Worm (Caenorhabditis elegans): ENCODE data around the gene hlh-32.

DNA sequence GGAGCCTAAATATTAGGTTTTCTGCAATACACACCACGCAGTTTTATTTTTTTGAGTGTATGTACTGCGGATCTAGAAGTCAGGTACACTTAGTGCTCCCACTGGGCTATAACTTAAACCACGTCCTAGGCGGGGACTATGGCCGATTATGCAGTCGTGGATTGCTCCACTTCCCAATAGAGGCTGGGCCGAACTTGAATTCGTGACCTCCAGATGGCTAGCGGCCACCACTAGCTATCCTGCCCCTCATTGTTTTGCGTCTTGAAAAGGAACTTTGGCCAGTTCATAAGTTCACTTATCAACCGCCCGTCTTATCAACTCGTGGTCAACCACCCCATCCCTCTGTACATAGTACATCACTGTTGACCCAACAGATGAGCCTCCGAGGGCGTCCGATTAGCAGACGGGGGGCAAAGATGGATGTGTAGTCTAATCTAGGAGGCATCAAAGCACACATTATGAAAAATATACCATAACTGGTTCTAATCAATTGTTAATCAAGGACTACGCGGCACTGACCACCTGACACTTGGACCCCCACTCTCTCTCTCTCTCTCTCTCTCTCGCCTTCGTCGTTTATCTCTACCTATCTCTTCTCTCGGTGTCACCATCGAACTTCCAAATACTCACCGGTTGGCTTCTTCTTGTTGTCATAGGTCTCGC lies 37.3 kb downstream of the hlh-32 start:
- TF ChIP-seq zim-3 (tag; optimal IDR thresholded peaks at IDR 0.05): no peak
- no peak for TF ChIP-seq akir-1 (GFP tag; optimal IDR thresholded peaks at IDR 0.05)

All from whole organism, young adult.